In genomic region chr3R:26021195-26021914, dm6 we compare ENCODE assay signal across 1 fruit fly cellular context.
TF ChIP-seq lines count a peak whose summit lies in the region.

No protein-coding gene starts in this region.

TF ChIP-seq in whole organism, embryonic, 481 proteins besides CTCF, POLR2A, EP300 and RAD21 (continued from another document and continues in another):
- TF ChIP-seq prd (optimal IDR thresholded peaks at IDR 0.05; lab: Kevin White, UChicago) (no peak), prd (GFP tag; IDR thresholded peaks at IDR 0.05; lab: Robert Waterston, UW) (peak; percentile 89), CG3281 (GFP tag; optimal IDR thresholded peaks at IDR 0.05; lab: Kevin White, UChicago) (peak; percentile 93), sima (GFP tag; optimal IDR thresholded peaks at IDR 0.05; lab: Kevin White, UChicago) (peak; percentile 59), ap (GFP tag; IDR thresholded peaks at IDR 0.05; lab: Robert Waterston, UW) (peak; percentile 75), CG9215 (GFP tag; IDR thresholded peaks at IDR 0.05; lab: Robert Waterston, UW) (peak; percentile 89), CG2202 (tag; optimal IDR thresholded peaks at IDR 0.05; lab: Kevin White, UChicago) (peak; percentile 86), CG3726 (GFP tag; IDR thresholded peaks at IDR 0.05; lab: Robert Waterston, UW) (peak; percentile 71; the same call in 2 of the 3 replicates), ERR (GFP tag; optimal IDR thresholded peaks at IDR 0.05; lab: Kevin White, UChicago) (no peak), CG10959 (GFP tag; IDR thresholded peaks at IDR 0.05; lab: Robert Waterston, UW) (peak; percentile 71), CG7963 (GFP tag; IDR thresholded peaks at IDR 0.05; lab: Robert Waterston, UW; ENCODE audit: partially characterized antibody) (no peak), mld (GFP tag; IDR thresholded peaks at IDR 0.05; lab: Robert Waterston, UW; ENCODE audit: partially characterized antibody) (no peak), NFAT (GFP tag; IDR thresholded peaks at IDR 0.05; lab: Robert Waterston, UW) (no peak; the same call in 1 of the 2 replicates), CG6813 (GFP tag; optimal IDR thresholded peaks at IDR 0.05; lab: Kevin White, UChicago) (peak; percentile 80), CG10462 (GFP tag; optimal IDR thresholded peaks at IDR 0.05; lab: Kevin White, UChicago) (peak; percentile 93), CG3847 (GFP tag; IDR thresholded peaks at IDR 0.05; lab: Robert Waterston, UW) (peak; percentile 87), CG12104 (GFP tag; optimal IDR thresholded peaks at IDR 0.05; lab: Kevin White, UChicago) (peak; percentile 97), Lhr (GFP tag; optimal IDR thresholded peaks at IDR 0.05; lab: Kevin White, UChicago) (peak; percentile 81), fd64A (GFP tag; optimal IDR thresholded peaks at IDR 0.05; lab: Kevin White, UChicago) (no peak), CG11456 (GFP tag; IDR thresholded peaks at IDR 0.05; lab: Robert Waterston, UW) (peak; percentile 24; the same call in 1 of the 3 replicates), rib (GFP tag; IDR thresholded peaks at IDR 0.05; lab: Robert Waterston, UW) (0 out of 2 replicates have a peak, but pooled peaks have one; percentile 19), CG12299 (tag; optimal IDR thresholded peaks at IDR 0.05; lab: Kevin White, UChicago) (peak; percentile 70), CG2889 (GFP tag; IDR thresholded peaks at IDR 0.05; lab: Robert Waterston, UW) (peak; percentile 50; the same call in 2 of the 3 replicates), CG7556 (GFP tag; optimal IDR thresholded peaks at IDR 0.05; lab: Kevin White, UChicago) (peak; percentile 99), Hey (tag; optimal IDR thresholded peaks at IDR 0.05; lab: Kevin White, UChicago) (peak; percentile 5), Jarid2 (GFP tag; optimal IDR thresholded peaks at IDR 0.05; lab: Kevin White, UChicago) (peak; percentile 74), CG1024 (GFP tag; IDR thresholded peaks at IDR 0.05; lab: Robert Waterston, UW) (peak; percentile 38; the same call in 1 of the 2 replicates), CG10431 (GFP tag; optimal IDR thresholded peaks at IDR 0.05; lab: Kevin White, UChicago) (peak; percentile 85), CG9817 (tag; optimal IDR thresholded peaks at IDR 0.05; lab: Kevin White, UChicago) (peak; percentile 89), Hand (GFP tag; optimal IDR thresholded peaks at IDR 0.05; lab: Kevin White, UChicago) (peak; percentile 84), CG2678 (tag; optimal IDR thresholded peaks at IDR 0.05; lab: Kevin White, UChicago) (peak; percentile 98), CG9797 (GFP tag; optimal IDR thresholded peaks at IDR 0.05; lab: Kevin White, UChicago) (peak; percentile 31), CrebB (tag; optimal IDR thresholded peaks at IDR 0.05; lab: Kevin White, UChicago) (peak; percentile 22), CG8478 (optimal IDR thresholded peaks at IDR 0.05; lab: Kevin White, UChicago) (no peak), h (optimal IDR thresholded peaks at IDR 0.05; lab: Kevin White, UChicago) (no peak), ATbp (GFP tag; optimal IDR thresholded peaks at IDR 0.05; lab: Kevin White, UChicago) (peak; percentile 89), CG3065 (GFP tag; optimal IDR thresholded peaks at IDR 0.05; lab: Kevin White, UChicago) (peak; percentile 83), row (GFP tag; IDR thresholded peaks at IDR 0.05; lab: Robert Waterston, UW) (peak; percentile 92), odd (GFP tag; optimal IDR thresholded peaks at IDR 0.05; lab: Kevin White, UChicago) (peak; percentile 97), gsb (GFP tag; IDR thresholded peaks at IDR 0.05; lab: Robert Waterston, UW) (peak; percentile 61; the same call in 1 of the 2 replicates), cwo (GFP tag; optimal IDR thresholded peaks at IDR 0.05; lab: Kevin White, UChicago) (peak; percentile 78), CG13424 (tag; optimal IDR thresholded peaks at IDR 0.05; lab: Kevin White, UChicago) (peak; percentile 97), CG12769 (tag; optimal IDR thresholded peaks at IDR 0.05; lab: Kevin White, UChicago) (peak; percentile 98), danr (GFP tag; IDR thresholded peaks at IDR 0.05; lab: Robert Waterston, UW) (peak; percentile 83), hb (GFP tag; IDR thresholded peaks at IDR 0.05; lab: Robert Waterston, UW; ENCODE audit: partially characterized antibody) (peak; percentile 60; the same call in 1 of the 3 replicates), CG18476 (GFP tag; optimal IDR thresholded peaks at IDR 0.05; lab: Kevin White, UChicago) (peak; percentile 91), Hsf (GFP tag; optimal IDR thresholded peaks at IDR 0.05; lab: Kevin White, UChicago) (peak; percentile 94), CG13287 (GFP tag; IDR thresholded peaks at IDR 0.05; lab: Robert Waterston, UW; ENCODE audit: partially characterized antibody) (no peak), CG11723 (GFP tag; optimal IDR thresholded peaks at IDR 0.05; lab: Kevin White, UChicago) (peak; percentile 95), CG8924 (tag; optimal IDR thresholded peaks at IDR 0.05; lab: Kevin White, UChicago) (peak; percentile 96), Hmx (GFP tag; optimal IDR thresholded peaks at IDR 0.05; lab: Kevin White, UChicago) (peak; percentile 87), B-H1 (GFP tag; IDR thresholded peaks at IDR 0.05; lab: Robert Waterston, UW) (peak; percentile 79), CG12942 (GFP tag; optimal IDR thresholded peaks at IDR 0.05; lab: Kevin White, UChicago) (peak; percentile 89), CG12391 (tag; optimal IDR thresholded peaks at IDR 0.05; lab: Kevin White, UChicago) (peak; percentile 98), CG10267 (tag; optimal IDR thresholded peaks at IDR 0.05; lab: Kevin White, UChicago) (peak; percentile 93), CG33557 (GFP tag; optimal IDR thresholded peaks at IDR 0.05; lab: Kevin White, UChicago) (peak; percentile 97), YL-1 (GFP tag; optimal IDR thresholded peaks at IDR 0.05; lab: Kevin White, UChicago) (peak; percentile 81), Dll (GFP tag; IDR thresholded peaks at IDR 0.05; lab: Robert Waterston, UW; ENCODE audit: partially characterized antibody) (no peak), Nf-YA (GFP tag; IDR thresholded peaks at IDR 0.05; lab: Robert Waterston, UW) (no peak), Adf1 (GFP tag; IDR thresholded peaks at IDR 0.05; lab: Robert Waterston, UW) (peak; percentile 9; the same call in 1 of the 2 replicates), NK7.1 (GFP tag; optimal IDR thresholded peaks at IDR 0.05; lab: Kevin White, UChicago) (peak; percentile 24), CG14667 (GFP tag; IDR thresholded peaks at IDR 0.05; lab: Robert Waterston, UW) (peak; percentile 81), zfh2 (GFP tag; optimal IDR thresholded peaks at IDR 0.05; lab: Kevin White, UChicago) (peak; percentile 51), CkIIα-i1 (GFP tag; IDR thresholded peaks at IDR 0.05; lab: Robert Waterston, UW) (peak; percentile 3; the same call in 1 of the 2 replicates), MESR4 (GFP tag; optimal IDR thresholded peaks at IDR 0.05; lab: Kevin White, UChicago) (no peak), CG17385 (GFP tag; optimal IDR thresholded peaks at IDR 0.05; lab: Kevin White, UChicago) (peak; percentile 92), exex (tag; optimal IDR thresholded peaks at IDR 0.05; lab: Kevin White, UChicago) (peak; percentile 66), pnt (GFP tag; optimal IDR thresholded peaks at IDR 0.05; lab: Kevin White, UChicago) (peak; percentile 76), Atf3 (GFP tag; optimal IDR thresholded peaks at IDR 0.05; lab: Kevin White, UChicago) (peak; percentile 73), CG2129 (GFP tag; IDR thresholded peaks at IDR 0.05; lab: Robert Waterston, UW; ENCODE audit: partially characterized antibody) (no peak), CG13296 (GFP tag; optimal IDR thresholded peaks at IDR 0.05; lab: Kevin White, UChicago) (peak; percentile 88), ranshi (GFP tag; IDR thresholded peaks at IDR 0.05; lab: Robert Waterston, UW) (peak; percentile 81; the same call in 1 of the 2 replicates), CG10274 (GFP tag; optimal IDR thresholded peaks at IDR 0.05; lab: Kevin White, UChicago) (peak; percentile 86), CG15601 (tag; optimal IDR thresholded peaks at IDR 0.05; lab: Kevin White, UChicago) (peak; percentile 92), bsh (GFP tag; optimal IDR thresholded peaks at IDR 0.05; lab: Kevin White, UChicago) (peak; percentile 86 to 93), CG13894 (tag; optimal IDR thresholded peaks at IDR 0.05; lab: Kevin White, UChicago) (no peak), H2.0 (GFP tag; IDR thresholded peaks at IDR 0.05; lab: Robert Waterston, UW) (peak; percentile 81), CG10321 (GFP tag; IDR thresholded peaks at IDR 0.05; lab: Robert Waterston, UW) (peak; percentile 56), CG16815 (GFP tag; optimal IDR thresholded peaks at IDR 0.05; lab: Kevin White, UChicago) (peak; percentile 99), CG12236 (GFP tag; optimal IDR thresholded peaks at IDR 0.05; lab: Kevin White, UChicago) (peak; percentile 87), Kr (GFP tag; optimal IDR thresholded peaks at IDR 0.05; lab: Kevin White, UChicago) (peak; percentile 79), CG13775 (GFP tag; optimal IDR thresholded peaks at IDR 0.05; lab: Kevin White, UChicago) (peak; percentile 97), ro (GFP tag; IDR thresholded peaks at IDR 0.05; lab: Robert Waterston, UW) (peak; percentile 73; the same call in 1 of the 2 replicates), shn (GFP tag; optimal IDR thresholded peaks at IDR 0.05; lab: Kevin White, UChicago) (peak; percentile 73), ssp (GFP tag; IDR thresholded peaks at IDR 0.05; lab: Robert Waterston, UW) (peak; percentile 83), CG4282 (GFP tag; optimal IDR thresholded peaks at IDR 0.05; lab: Kevin White, UChicago) (peak; percentile 30), NfI (GFP tag; optimal IDR thresholded peaks at IDR 0.05; lab: Kevin White, UChicago) (peak; percentile 91), pzg (GFP tag; optimal IDR thresholded peaks at IDR 0.05; lab: Kevin White, UChicago) (no peak), dmrt99B (tag; optimal IDR thresholded peaks at IDR 0.05; lab: Kevin White, UChicago) (peak; percentile 97), CG17328 (GFP tag; IDR thresholded peaks at IDR 0.05; lab: Robert Waterston, UW) (peak; percentile 71; the same call in 1 of the 2 replicates), Ravus (GFP tag; IDR thresholded peaks at IDR 0.05; lab: Robert Waterston, UW) (peak; percentile 20), Xbp1 (GFP tag; optimal IDR thresholded peaks at IDR 0.05; lab: Kevin White, UChicago) (peak; percentile 95), Abd-B (GFP tag; optimal IDR thresholded peaks at IDR 0.05; lab: Kevin White, UChicago) (peak; percentile 93), CG10565 (GFP tag; optimal IDR thresholded peaks at IDR 0.05; lab: Kevin White, UChicago) (peak; percentile 53), Dad (GFP tag; optimal IDR thresholded peaks at IDR 0.05; lab: Kevin White, UChicago) (peak; percentile 38), hbn (GFP tag; IDR thresholded peaks at IDR 0.05; lab: Robert Waterston, UW; ENCODE audit: partially characterized antibody) (no peak), Oli (tag; optimal IDR thresholded peaks at IDR 0.05; lab: Kevin White, UChicago) (peak; percentile 97), CG31388 (GFP tag; optimal IDR thresholded peaks at IDR 0.05; lab: Kevin White, UChicago) (peak; percentile 90), GATAe (GFP tag; conservative IDR thresholded peaks at IDR 0.05; lab: Robert Waterston, UW) (peak; percentile 38; the same call in 1 of the 2 replicates), amos (GFP tag; IDR thresholded peaks at IDR 0.05; lab: Robert Waterston, UW; ENCODE audit: partially characterized antibody) (peak; percentile 12; the same call in 1 of the 2 replicates), lbe (GFP tag; optimal IDR thresholded peaks at IDR 0.05; lab: Kevin White, UChicago) (peak; percentile 72), B-H2 (GFP tag; optimal IDR thresholded peaks at IDR 0.05; lab: Kevin White, UChicago) (peak; percentile 59), CG16813 (GFP tag; IDR thresholded peaks at IDR 0.05; lab: Robert Waterston, UW; ENCODE audit: partially characterized antibody) (no peak), Optix (GFP tag; IDR thresholded peaks at IDR 0.05; lab: Robert Waterston, UW) (0 out of 3 replicates have a peak, but pooled peaks have one; percentile 36), stwl (tag; optimal IDR thresholded peaks at IDR 0.05; lab: Kevin White, UChicago) (no peak), CG4617 (GFP tag; optimal IDR thresholded peaks at IDR 0.05; lab: Kevin White, UChicago; ENCODE audit: borderline replicate concordance) (peak; percentile 88), CG11504 (tag; optimal IDR thresholded peaks at IDR 0.05; lab: Kevin White, UChicago) (peak; percentile 96), Lpt (GFP tag; optimal IDR thresholded peaks at IDR 0.05; lab: Kevin White, UChicago) (no peak), CG17912 (GFP tag; optimal IDR thresholded peaks at IDR 0.05; lab: Kevin White, UChicago) (peak; percentile 57), CG30403 (GFP tag; optimal IDR thresholded peaks at IDR 0.05; lab: Kevin White, UChicago) (peak; percentile 98), CG5953 (GFP tag; IDR thresholded peaks at IDR 0.05; lab: Robert Waterston, UW) (0 out of 2 replicates have a peak, but pooled peaks have one; percentile 46), jigr1 (GFP tag; IDR thresholded peaks at IDR 0.05; lab: Robert Waterston, UW) (peak; percentile 61; the same call in 2 of the 3 replicates), CG6683 (GFP tag; optimal IDR thresholded peaks at IDR 0.05; lab: Kevin White, UChicago) (peak; percentile 82), Dref (GFP tag; IDR thresholded peaks at IDR 0.05; lab: Robert Waterston, UW) (no peak), CG32772 (GFP tag; IDR thresholded peaks at IDR 0.05; lab: Robert Waterston, UW) (peak; percentile 79), eyg (GFP tag; optimal IDR thresholded peaks at IDR 0.05; lab: Kevin White, UChicago) (peak; percentile 50), CG17612 (GFP tag; IDR thresholded peaks at IDR 0.05; lab: Robert Waterston, UW) (peak; percentile 62), CG10979 (tag; optimal IDR thresholded peaks at IDR 0.05; lab: Kevin White, UChicago) (peak; percentile 98), pb (GFP tag; optimal IDR thresholded peaks at IDR 0.05; lab: Kevin White, UChicago) (peak; percentile 25), crol (GFP tag; IDR thresholded peaks at IDR 0.05; lab: Robert Waterston, UW) (peak; percentile 54), BtbVII (GFP tag; optimal IDR thresholded peaks at IDR 0.05; lab: Kevin White, UChicago) (peak; percentile 93), CG7271 (tag; optimal IDR thresholded peaks at IDR 0.05; lab: Kevin White, UChicago) (no peak), pan (optimal IDR thresholded peaks at IDR 0.05; lab: Kevin White, UChicago) (no peak), pan (GFP tag; optimal IDR thresholded peaks at IDR 0.05 in 1 of 2, IDR thresholded peaks at IDR 0.05 in 1 of 2) (peak in 1 of 2 experiments; percentile 86), fd102C (GFP tag; optimal IDR thresholded peaks at IDR 0.05; lab: Kevin White, UChicago) (peak; percentile 60), Dip3 (GFP tag; optimal IDR thresholded peaks at IDR 0.05; lab: Kevin White, UChicago) (peak; percentile 54), Taf1 (GFP tag; IDR thresholded peaks at IDR 0.05; lab: Robert Waterston, UW) (peak; percentile 66; the same call in 1 of the 2 replicates)
